Fruit fly (Drosophila melanogaster) whole organism, adult: ENCODE results near the gene Bem46.

Experiments used
- CG33017 ChIP-seq: fragments of 200-800 bp; sonication (Bioruptor generic); optimal IDR thresholded peaks from 2 replicates; lab custom pipeline; 2018; ENCODE audit warnings: missing biosample characterization, mild to moderate bottlenecking, missing genetic modification characterization, moderate library complexity
- CG5204 ChIP-seq: fragments of 200-800 bp; sonication (Bioruptor generic); optimal IDR thresholded peaks from 2 replicates; lab custom pipeline; 2016; ENCODE audit warnings: missing biosample characterization, missing genetic modification characterization
- Clk ChIP-seq: fragments of 200-800 bp; sonication (Bioruptor generic); optimal IDR thresholded peaks from 2 replicates; lab custom pipeline; 2017; ENCODE audit warnings: missing biosample characterization, missing genetic modification characterization
- bab1 ChIP-seq: fragments of 200-800 bp; sonication (Bioruptor generic); optimal IDR thresholded peaks from 3 replicates; lab custom pipeline; 2019; ENCODE audit warnings: missing biosample characterization, mild to moderate bottlenecking, missing genetic modification characterization, moderate library complexity
- cnc ChIP-seq, 2 experiments: fragments of >200 bp; optimal IDR thresholded peaks; 2 replicates each; lab custom pipeline; 2017
- kay ChIP-seq: fragments of 200-800 bp; sonication (Bioruptor generic); peaks from one replicate; lab custom pipeline; 2016; ENCODE audit warnings: missing biosample characterization, missing genetic modification characterization, borderline replicate concordance

DNA sequence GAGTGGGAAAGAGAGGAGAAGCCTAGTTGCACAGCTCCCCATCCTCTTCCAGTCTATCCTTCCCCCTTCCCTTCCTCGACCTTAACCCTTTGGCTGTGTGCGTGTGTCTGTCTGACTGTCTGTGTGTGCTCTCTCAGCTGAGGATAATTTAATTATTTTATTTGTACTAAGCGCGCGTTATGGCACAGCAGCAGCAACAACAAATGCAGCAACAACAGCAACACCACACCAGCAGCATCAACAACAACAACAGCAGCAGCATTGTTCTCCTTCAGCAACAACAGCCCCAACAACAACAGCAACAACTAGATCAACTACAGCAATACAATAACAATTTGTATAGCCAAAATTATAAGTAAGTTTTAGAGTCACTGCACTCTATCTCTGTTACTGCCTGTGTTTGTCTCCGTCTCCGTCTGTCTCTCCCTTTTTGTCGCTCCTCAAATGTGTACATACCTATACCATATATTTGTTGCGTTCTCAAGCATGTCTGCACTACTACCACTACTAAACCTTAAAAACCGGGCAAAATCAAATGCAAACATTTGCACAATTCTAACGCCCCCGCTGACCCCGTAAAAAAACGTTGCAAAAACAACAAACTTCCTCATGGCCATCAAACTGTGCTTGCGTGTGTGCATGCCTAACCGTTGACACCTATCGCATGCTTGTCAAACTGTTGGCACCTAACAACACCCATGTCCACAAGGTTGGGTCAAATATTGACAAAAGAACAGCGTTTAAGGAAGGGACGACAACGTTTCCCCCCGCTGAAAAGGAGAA is 42.3 kb upstream of the Bem46 start:
- no peak for TF ChIP-seq cnc (optimal IDR thresholded peaks at IDR 0.05; lab: Kevin White, UChicago)
- no peak for TF ChIP-seq bab1 (GFP tag; lab: Kevin White, UChicago)
- no peak for TF ChIP-seq CG33017 (tag; lab: Kevin White, UChicago)
- TF ChIP-seq CG5204 = no peak
- no peak for TF ChIP-seq kay (GFP tag; lab: Kevin White, UChicago)
- TF ChIP-seq Clk (GFP tag; lab: Kevin White, UChicago) = no peak
